Fruit fly (Drosophila melanogaster) whole organism, embryonic: Measurements from ENCODE around the gene CG7378.

Experiments
- CG1832 ChIP-seq: fragments of 200-800 bp; sonication (Bioruptor generic); optimal IDR thresholded peaks from 2 replicates; lab custom pipeline; 2017; ENCODE audit warnings: missing biosample characterization, mild to moderate bottlenecking, missing genetic modification characterization, inconsistent platforms
- CG18764 ChIP-seq: fragments of 200-800 bp; sonication (Bioruptor generic); optimal IDR thresholded peaks from 3 replicates; lab custom pipeline; 2016; ENCODE audit warnings: missing biosample characterization, missing genetic modification characterization
- CG32532 ChIP-seq: fragments of 200-800 bp; sonication (Bioruptor generic); IDR thresholded peaks from 2 replicates; pipeline ENCODE4 v1.3.6; 2022; ENCODE audit warnings: missing biosample characterization, missing genetic modification characterization
- Doc3 ChIP-seq: fragments of 200-800 bp; sonication (Bioruptor generic); IDR thresholded peaks from 3 replicates; pipeline ENCODE4 v1.3.6; 2022; ENCODE audit warnings: missing biosample characterization, missing genetic modification characterization; ENCODE audit not compliant: partially characterized antibody
- Lpt ChIP-seq: fragments of >200 bp; optimal IDR thresholded peaks from 2 replicates; lab custom pipeline; 2018; ENCODE audit warnings: missing biosample characterization, missing genetic modification characterization
- gsb-n ChIP-seq: fragments of 200-800 bp; sonication (Bioruptor generic); optimal IDR thresholded peaks from 3 replicates; lab custom pipeline; 2018; ENCODE audit warnings: missing biosample characterization, mild to moderate bottlenecking, missing genetic modification characterization
- pho ChIP-seq: fragments of 200-800 bp; sonication (Bioruptor generic); optimal IDR thresholded peaks from 2 replicates; lab custom pipeline; 2016; ENCODE audit warnings: missing biosample characterization, missing genetic modification characterization
- slou ChIP-seq: fragments of 200-800 bp; sonication (Bioruptor generic); optimal IDR thresholded peaks from 3 replicates; lab custom pipeline; 2016; ENCODE audit warnings: missing biosample characterization, missing genetic modification characterization

DNA sequence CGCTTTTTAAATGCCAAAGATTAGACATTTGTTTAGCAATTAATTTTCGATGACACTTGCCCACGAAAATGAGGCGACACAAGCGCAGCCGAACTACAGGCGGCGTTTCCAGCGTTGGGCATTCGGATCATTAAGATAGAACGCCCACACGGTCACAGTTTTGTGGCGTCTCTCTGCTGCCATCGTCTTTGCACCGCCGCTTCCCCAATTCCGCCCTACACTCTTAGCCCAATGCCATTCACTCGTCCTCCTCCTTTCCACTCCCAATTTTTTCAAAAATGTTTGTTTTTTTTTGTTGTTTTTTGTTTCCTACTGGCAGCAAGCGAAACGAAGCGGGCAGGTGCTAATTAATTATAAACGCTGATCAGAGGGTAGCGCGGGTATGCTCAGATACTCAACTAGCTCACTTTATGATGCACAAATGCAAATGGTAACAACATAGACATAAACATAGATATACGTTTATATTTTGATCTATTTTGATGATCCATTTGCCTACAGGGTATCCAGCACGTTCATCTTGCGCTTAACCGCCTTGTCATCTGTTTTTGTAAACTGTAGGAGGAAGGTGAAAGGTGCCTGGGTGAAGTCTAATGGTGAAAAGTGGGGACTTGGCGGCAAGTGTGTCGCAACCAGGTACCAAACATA, 51.1 kb downstream of the CG7378 start:
- TF ChIP-seq CG32532 (peak; percentile 79; the same call in 1 of the 2 replicates), slou (peak; percentile 76), pho (GFP tag; lab: Kevin White, UChicago) (peak; percentile 46), CG1832 (GFP tag; lab: Kevin White, UChicago) (no peak), Lpt (GFP tag; lab: Kevin White, UChicago) (no peak), Doc3 (GFP tag; lab: Robert Waterston, UW) (no peak), CG18764 (peak; percentile 71), gsb-n (tag; lab: Kevin White, UChicago) (peak; percentile 74)
